Fruit fly (Drosophila melanogaster) whole organism, embryonic: ENCODE data around the gene IntS4.

Experiments
- Bgb ChIP-seq: fragments of 200-800 bp; sonication (Bioruptor generic); IDR thresholded peaks from 2 replicates; pipeline ENCODE4 v1.3.6; 2022; ENCODE audit warnings: missing biosample characterization, missing genetic modification characterization; ENCODE audit not compliant: partially characterized antibody
- CG12236 ChIP-seq: fragments of 200-800 bp; sonication (Bioruptor generic); optimal IDR thresholded peaks from 2 replicates; lab custom pipeline; 2016; ENCODE audit warnings: missing biosample characterization, missing genetic modification characterization
- CG1233 ChIP-seq: fragments of 200-800 bp; sonication (Bioruptor generic); optimal IDR thresholded peaks from 4 replicates; lab custom pipeline; 2018; ENCODE audit warnings: missing biosample characterization, mild to moderate bottlenecking, missing genetic modification characterization
- CG12391 ChIP-seq: fragments of 200-800 bp; sonication (Bioruptor generic); optimal IDR thresholded peaks from 3 replicates; lab custom pipeline; 2018; ENCODE audit warnings: missing biosample characterization, mild to moderate bottlenecking, missing genetic modification characterization, moderate library complexity
- CG12744 ChIP-seq: fragments of 200-800 bp; sonication (Bioruptor generic); optimal IDR thresholded peaks from 2 replicates; lab custom pipeline; 2016; ENCODE audit warnings: missing biosample characterization, missing genetic modification characterization
- CG13296 ChIP-seq: fragments of 200-800 bp; sonication (Bioruptor generic); optimal IDR thresholded peaks from 3 replicates; lab custom pipeline; 2018; ENCODE audit warnings: missing biosample characterization, mild to moderate bottlenecking, missing genetic modification characterization
- CG13424 ChIP-seq: fragments of 200-800 bp; sonication (Bioruptor generic); optimal IDR thresholded peaks from 2 replicates; lab custom pipeline; 2019; ENCODE audit warnings: missing biosample characterization, mild to moderate bottlenecking, missing genetic modification characterization, moderate library complexity
- CG14050 ChIP-seq: fragments of 200-800 bp; sonication (Bioruptor generic); IDR thresholded peaks from 3 replicates; pipeline ENCODE4 v1.3.6; 2022; ENCODE audit warnings: missing biosample characterization, missing genetic modification characterization
- CG16813 ChIP-seq: fragments of 200-800 bp; sonication (Bioruptor generic); IDR thresholded peaks from 3 replicates; pipeline ENCODE4 v1.3.6; 2022; ENCODE audit warnings: missing biosample characterization, missing genetic modification characterization; ENCODE audit not compliant: partially characterized antibody
- CG17186 ChIP-seq: fragments of 200-800 bp; sonication (Bioruptor generic); optimal IDR thresholded peaks from 3 replicates; lab custom pipeline; 2017; ENCODE audit warnings: missing biosample characterization, missing genetic modification reagents, missing genetic modification characterization
- CG18262 ChIP-seq: fragments of 200-800 bp; optimal IDR thresholded peaks from 3 replicates; lab custom pipeline; 2019; ENCODE audit warnings: missing biosample characterization, mild to moderate bottlenecking, missing genetic modification characterization, moderate library complexity
- CG18619 ChIP-seq: fragments of 200-800 bp; sonication (Bioruptor generic); optimal IDR thresholded peaks from 3 replicates; lab custom pipeline; 2017; ENCODE audit warnings: missing biosample characterization, mild to moderate bottlenecking, missing genetic modification characterization
- CG2120 ChIP-seq: fragments of 200-800 bp; sonication (Bioruptor generic); optimal IDR thresholded peaks from 3 replicates; lab custom pipeline; 2016; ENCODE audit warnings: missing biosample characterization, missing genetic modification characterization
- CG2889 ChIP-seq: fragments of 200-800 bp; sonication (Bioruptor generic); IDR thresholded peaks from 3 replicates; pipeline ENCODE4 v1.3.6; 2022; ENCODE audit warnings: missing biosample characterization, missing genetic modification characterization
- CG30431 ChIP-seq: fragments of 200-800 bp; sonication (Bioruptor generic); optimal IDR thresholded peaks from 2 replicates; lab custom pipeline; 2017; ENCODE audit warnings: missing biosample characterization, missing genetic modification characterization
- CG31441 ChIP-seq: fragments of 200-800 bp; sonication (Bioruptor generic); IDR thresholded peaks from 2 replicates; pipeline ENCODE4 v1.3.6; 2022; ENCODE audit warnings: missing biosample characterization, missing genetic modification characterization
- CG4360 ChIP-seq: fragments of 200-800 bp; sonication (Bioruptor generic); IDR thresholded peaks from 2 replicates; pipeline ENCODE4 v1.3.6; 2022; ENCODE audit warnings: missing biosample characterization, missing genetic modification characterization
- CG5180 ChIP-seq: fragments of 200-800 bp; sonication (Bioruptor generic); optimal IDR thresholded peaks from 3 replicates; lab custom pipeline; 2017; ENCODE audit warnings: missing biosample characterization, missing genetic modification characterization, mild to moderate bottlenecking, moderate library complexity, missing genetic modification reagents
- CG6689 ChIP-seq: fragments of 200-800 bp; sonication (Bioruptor generic); IDR thresholded peaks from 2 replicates; pipeline ENCODE4 v1.3.6; 2022; ENCODE audit warnings: missing biosample characterization, missing genetic modification characterization
- CG6813 ChIP-seq: fragments of 200-800 bp; sonication (Bioruptor generic); optimal IDR thresholded peaks from 2 replicates; lab custom pipeline; 2017; ENCODE audit warnings: missing biosample characterization, missing genetic modification characterization, mild to moderate bottlenecking, moderate library complexity, missing genetic modification reagents
- CG7556 ChIP-seq: fragments of 200-800 bp; sonication (Bioruptor generic); optimal IDR thresholded peaks from 2 replicates; lab custom pipeline; 2017; ENCODE audit warnings: missing biosample characterization, mild to moderate bottlenecking, missing genetic modification characterization
- CG7745 ChIP-seq: fragments of 200-800 bp; sonication (Bioruptor generic); optimal IDR thresholded peaks from 2 replicates; lab custom pipeline; 2018; ENCODE audit warnings: missing biosample characterization, mild to moderate bottlenecking, missing genetic modification characterization, moderate library complexity
- CG9215 ChIP-seq: fragments of 200-800 bp; sonication (Bioruptor generic); IDR thresholded peaks from 2 replicates; pipeline ENCODE4 v1.3.6; 2022; ENCODE audit warnings: missing biosample characterization, missing genetic modification characterization
- CG9797 ChIP-seq: fragments of 200-800 bp; sonication (Bioruptor generic); optimal IDR thresholded peaks from 3 replicates; lab custom pipeline; 2018; ENCODE audit warnings: missing biosample characterization, mild to moderate bottlenecking, missing genetic modification characterization
- Dll ChIP-seq: fragments of 200-800 bp; sonication (Bioruptor generic); IDR thresholded peaks from 4 replicates; pipeline ENCODE4 v1.3.6; 2022; ENCODE audit warnings: missing biosample characterization, missing genetic modification characterization; ENCODE audit not compliant: partially characterized antibody
- E2f2 ChIP-seq: fragments of 200-800 bp; sonication (Bioruptor generic); IDR thresholded peaks from 2 replicates; pipeline ENCODE4 v1.3.6; 2022; ENCODE audit warnings: missing biosample characterization, missing genetic modification characterization
- Hey ChIP-seq: fragments of 200-800 bp; sonication (Bioruptor generic); optimal IDR thresholded peaks from 3 replicates; lab custom pipeline; 2018; ENCODE audit warnings: missing biosample characterization, mild to moderate bottlenecking, missing genetic modification characterization
- HmgD ChIP-seq: fragments of 200-800 bp; sonication (Bioruptor generic); optimal IDR thresholded peaks from 3 replicates; lab custom pipeline; 2016; ENCODE audit warnings: missing biosample characterization, missing genetic modification characterization
- Kr ChIP-seq: fragments of 200-800 bp; sonication (Bioruptor generic); optimal IDR thresholded peaks from 2 replicates; lab custom pipeline; 2017; ENCODE audit warnings: missing biosample characterization, mild to moderate bottlenecking, missing genetic modification characterization
- Mad ChIP-seq: fragments of 200-800 bp; sonication (Bioruptor generic); optimal IDR thresholded peaks from 2 replicates; lab custom pipeline; 2016; ENCODE audit warnings: missing biosample characterization, missing genetic modification characterization
- Max ChIP-seq: fragments of 200-800 bp; sonication (Bioruptor generic); optimal IDR thresholded peaks from 2 replicates; lab custom pipeline; 2016; ENCODE audit warnings: missing biosample characterization, mild to moderate bottlenecking, missing genetic modification characterization
- NFAT ChIP-seq: fragments of 200-800 bp; sonication (Bioruptor generic); IDR thresholded peaks from 2 replicates; pipeline ENCODE4 v1.3.6; 2022; ENCODE audit warnings: missing biosample characterization, missing genetic modification characterization
- Rx ChIP-seq: fragments of 200-800 bp; sonication (Bioruptor generic); IDR thresholded peaks from 2 replicates; pipeline ENCODE4 v1.3.6; 2022; ENCODE audit warnings: missing biosample characterization, missing genetic modification characterization
- Scr ChIP-seq: fragments of 200-800 bp; sonication (Bioruptor generic); IDR thresholded peaks from 2 replicates; pipeline ENCODE4 v1.3.6; 2022; ENCODE audit warnings: missing biosample characterization, missing genetic modification characterization; ENCODE audit not compliant: partially characterized antibody
- ash1 ChIP-seq: fragments of 200-800 bp; sonication (Bioruptor generic); optimal IDR thresholded peaks from 2 replicates; lab custom pipeline; 2018; ENCODE audit warnings: missing biosample characterization, mild to moderate bottlenecking, missing genetic modification characterization
- bcd ChIP-seq: fragments of 200-800 bp; sonication (Bioruptor generic); optimal IDR thresholded peaks from 2 replicates; lab custom pipeline; 2017; ENCODE audit warnings: missing biosample characterization, mild to moderate bottlenecking, missing genetic modification characterization
- btn ChIP-seq: fragments of 200-800 bp; sonication (Bioruptor generic); optimal IDR thresholded peaks from 2 replicates; lab custom pipeline; 2016; ENCODE audit warnings: missing biosample characterization, missing genetic modification characterization
- da ChIP-seq: fragments of 200-800 bp; sonication (Bioruptor generic); optimal IDR thresholded peaks from 2 replicates; lab custom pipeline; 2016; ENCODE audit warnings: missing biosample characterization, missing genetic modification characterization
- dimm ChIP-seq: fragments of 200-800 bp; sonication (Bioruptor generic); IDR thresholded peaks from 2 replicates; pipeline ENCODE4 v1.3.6; 2022; ENCODE audit warnings: missing biosample characterization, missing genetic modification characterization
- dmrt11E ChIP-seq: fragments of 200-800 bp; sonication (Bioruptor generic); optimal IDR thresholded peaks from 3 replicates; lab custom pipeline; 2018; ENCODE audit warnings: missing biosample characterization, mild to moderate bottlenecking, missing genetic modification characterization, moderate library complexity
- dysf ChIP-seq: fragments of 200-800 bp; sonication (Bioruptor generic); IDR thresholded peaks from 3 replicates; pipeline ENCODE4 v1.3.6; 2022; ENCODE audit warnings: missing biosample characterization, missing genetic modification characterization
- esg ChIP-seq: fragments of 200-800 bp; sonication (Bioruptor generic); conservative IDR thresholded peaks from 2 replicates; pipeline ENCODE4 v1.3.6; 2022; ENCODE audit warnings: missing biosample characterization, missing genetic modification characterization
- grau ChIP-seq: fragments of 200-800 bp; optimal IDR thresholded peaks from 3 replicates; lab custom pipeline; 2019; ENCODE audit warnings: missing biosample characterization, mild to moderate bottlenecking, missing genetic modification characterization, moderate library complexity
- gsb ChIP-seq: fragments of 200-800 bp; sonication (Bioruptor generic); IDR thresholded peaks from 2 replicates; pipeline ENCODE4 v1.3.6; 2022; ENCODE audit warnings: missing biosample characterization, missing genetic modification characterization
- mam ChIP-seq: fragments of 200-800 bp; sonication (Bioruptor generic); optimal IDR thresholded peaks from 3 replicates; lab custom pipeline; 2016; ENCODE audit warnings: missing biosample characterization, missing genetic modification characterization
- row ChIP-seq: fragments of 200-800 bp; sonication (Bioruptor generic); IDR thresholded peaks from 3 replicates; pipeline ENCODE4 v1.3.6; 2022; ENCODE audit warnings: missing biosample characterization, missing genetic modification characterization
- sisA ChIP-seq: fragments of 200-800 bp; sonication (Bioruptor generic); IDR thresholded peaks from 2 replicates; pipeline ENCODE4 v1.3.6; 2022; ENCODE audit warnings: missing biosample characterization, missing genetic modification characterization
- slou ChIP-seq: fragments of 200-800 bp; sonication (Bioruptor generic); optimal IDR thresholded peaks from 3 replicates; lab custom pipeline; 2016; ENCODE audit warnings: missing biosample characterization, missing genetic modification characterization
- ssp ChIP-seq: fragments of 200-800 bp; sonication (Bioruptor generic); IDR thresholded peaks from 2 replicates; pipeline ENCODE4 v1.3.6; 2022; ENCODE audit warnings: missing biosample characterization, missing genetic modification characterization
- tna ChIP-seq: fragments of 200-800 bp; sonication (Bioruptor generic); IDR thresholded peaks from 2 replicates; pipeline ENCODE4 v1.3.6; 2022; ENCODE audit warnings: missing biosample characterization, missing genetic modification characterization; ENCODE audit not compliant: partially characterized antibody
- zen ChIP-seq: fragments of 200-800 bp; sonication (Bioruptor generic); optimal IDR thresholded peaks from 3 replicates; lab custom pipeline; 2018; ENCODE audit warnings: missing biosample characterization, mild to moderate bottlenecking, missing genetic modification characterization, moderate library complexity

IntS4 gene

DNA sequence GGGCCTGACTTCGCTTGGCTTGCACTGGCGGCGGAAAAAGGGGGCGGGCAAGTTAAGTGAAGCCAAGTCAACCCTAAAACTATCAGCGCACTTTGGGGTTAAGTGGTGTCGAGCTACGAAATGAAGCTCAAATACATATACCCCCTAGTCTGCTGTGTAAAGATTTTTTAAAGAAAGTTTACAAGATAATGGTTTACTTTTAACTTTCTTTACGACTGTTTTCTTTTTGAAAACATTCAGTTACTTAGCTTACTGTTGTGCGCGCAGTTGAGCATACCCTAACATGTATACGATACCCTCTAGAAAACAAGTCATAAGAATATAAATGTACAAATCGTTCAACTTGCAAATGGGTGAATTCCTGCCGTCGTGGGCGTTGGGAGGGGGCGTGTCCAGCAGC is 15.9 kb downstream of the IntS4 start (continued):
- TF ChIP-seq row (peak; percentile 67), Bgb (GFP tag; lab: Robert Waterston, UW) (no peak), btn (GFP tag; lab: Kevin White, UChicago) (no peak), CG7745 (tag; lab: Kevin White, UChicago) (no peak), CG7556 (GFP tag; lab: Kevin White, UChicago) (no peak), Scr (GFP tag; lab: Robert Waterston, UW) (no peak), Dll (GFP tag; lab: Robert Waterston, UW) (no peak), CG5180 (GFP tag; lab: Kevin White, UChicago) (no peak), CG4360 (GFP tag; lab: Robert Waterston, UW) (no peak), Mad (GFP tag; lab: Kevin White, UChicago) (no peak), CG30431 (GFP tag; lab: Kevin White, UChicago) (no peak), esg (GFP tag; lab: Robert Waterston, UW) (peak; percentile 54; the same call in 1 of the 2 replicates), dysf (peak; percentile 53; the same call in 1 of the 3 replicates), CG13296 (GFP tag; lab: Kevin White, UChicago) (no peak), CG2120 (GFP tag; lab: Kevin White, UChicago) (peak; percentile 58), Hey (no peak), ssp (GFP tag; lab: Robert Waterston, UW) (0 out of 2 replicates have a peak, but pooled peaks have one; percentile 6), CG9215 (GFP tag; lab: Robert Waterston, UW) (no peak), CG9797 (GFP tag; lab: Kevin White, UChicago) (no peak), CG18619 (GFP tag; lab: Kevin White, UChicago) (no peak), grau (tag; lab: Kevin White, UChicago) (no peak), slou (GFP tag; lab: Kevin White, UChicago) (no peak), Rx (GFP tag; lab: Robert Waterston, UW) (peak; percentile 32; the same call in 1 of the 2 replicates), CG18262 (tag; lab: Kevin White, UChicago) (peak; percentile 12), mam (GFP tag; lab: Kevin White, UChicago) (peak; percentile 40), CG2889 (GFP tag; lab: Robert Waterston, UW) (0 out of 3 replicates have a peak, but pooled peaks have one; percentile 42), bcd (GFP tag; lab: Kevin White, UChicago) (no peak), CG6813 (GFP tag; lab: Kevin White, UChicago) (peak; percentile 29), CG14050 (GFP tag; lab: Robert Waterston, UW) (no peak), Kr (no peak), CG16813 (GFP tag; lab: Robert Waterston, UW) (no peak), zen (no peak), gsb (no peak), da (GFP tag; lab: Kevin White, UChicago) (no peak), CG1233 (no peak), CG13424 (tag; lab: Kevin White, UChicago) (peak; percentile 29), CG6689 (GFP tag; lab: Robert Waterston, UW) (peak; percentile 52; the same call in 1 of the 2 replicates), E2f2 (GFP tag; lab: Robert Waterston, UW) (no peak), CG17186 (GFP tag; lab: Kevin White, UChicago) (no peak), NFAT (no peak), ash1 (GFP tag; lab: Kevin White, UChicago) (no peak), Max (no peak), tna (GFP tag; lab: Robert Waterston, UW) (no peak), CG12744 (no peak), dimm (GFP tag; lab: Robert Waterston, UW) (0 out of 2 replicates have a peak, but pooled peaks have one; percentile 10), dmrt11E (tag; lab: Kevin White, UChicago) (no peak), HmgD (GFP tag; lab: Kevin White, UChicago) (no peak), CG12391 (tag; lab: Kevin White, UChicago) (peak; percentile 33), sisA (peak; percentile 60), CG31441 (GFP tag; lab: Robert Waterston, UW) (peak; percentile 26; the same call in 1 of the 2 replicates), CG12236 (GFP tag; lab: Kevin White, UChicago) (no peak)
